Fruit fly (Drosophila melanogaster) whole organism, embryonic: ENCODE results near the gene CG10341.

Source experiments
- Adf1 ChIP-seq: fragments of 200-800 bp; sonication (Bioruptor generic); IDR thresholded peaks from 2 replicates; pipeline ENCODE4 v1.3.6; 2022; ENCODE audit warnings: missing biosample characterization, missing genetic modification characterization
- CG11247 ChIP-seq: fragments of 200-800 bp; sonication (Bioruptor generic); IDR thresholded peaks from 2 replicates; pipeline ENCODE4 v1.3.6; 2022; ENCODE audit warnings: missing biosample characterization, missing genetic modification characterization
- CG11398 ChIP-seq: fragments of 200-800 bp; sonication (Bioruptor generic); optimal IDR thresholded peaks from 2 replicates; lab custom pipeline; 2016; ENCODE audit warnings: missing biosample characterization, missing genetic modification characterization
- CG12769 ChIP-seq: fragments of 200-800 bp; sonication (Bioruptor generic); optimal IDR thresholded peaks from 2 replicates; lab custom pipeline; 2019; ENCODE audit warnings: missing biosample characterization, mild to moderate bottlenecking, missing genetic modification characterization, moderate library complexity
- CG15696 ChIP-seq: fragments of 200-800 bp; sonication (Bioruptor generic); optimal IDR thresholded peaks from 2 replicates; lab custom pipeline; 2019; ENCODE audit warnings: missing biosample characterization, mild to moderate bottlenecking, missing genetic modification characterization, moderate library complexity
- CG18011 ChIP-seq: fragments of 200-800 bp; sonication (Bioruptor generic); optimal IDR thresholded peaks from 2 replicates; lab custom pipeline; 2017; ENCODE audit warnings: missing biosample characterization, missing genetic modification characterization, mild to moderate bottlenecking, moderate library complexity, missing genotype
- CG1832 ChIP-seq: fragments of 200-800 bp; sonication (Bioruptor generic); optimal IDR thresholded peaks from 2 replicates; lab custom pipeline; 2017; ENCODE audit warnings: missing biosample characterization, mild to moderate bottlenecking, missing genetic modification characterization, inconsistent platforms
- CG2202 ChIP-seq: fragments of 200-800 bp; sonication (Bioruptor generic); optimal IDR thresholded peaks from 2 replicates; lab custom pipeline; 2018; ENCODE audit warnings: missing biosample characterization, mild to moderate bottlenecking, missing genetic modification characterization
- CG2678 ChIP-seq: fragments of 200-800 bp; sonication (Bioruptor generic); optimal IDR thresholded peaks from 3 replicates; lab custom pipeline; 2019; ENCODE audit warnings: missing biosample characterization, mild to moderate bottlenecking, missing genetic modification characterization, moderate library complexity
- CG32532 ChIP-seq: fragments of 200-800 bp; sonication (Bioruptor generic); IDR thresholded peaks from 2 replicates; pipeline ENCODE4 v1.3.6; 2022; ENCODE audit warnings: missing biosample characterization, missing genetic modification characterization
- CG34376 ChIP-seq: fragments of 200-800 bp; sonication (Bioruptor generic); optimal IDR thresholded peaks from 2 replicates; lab custom pipeline; 2018; ENCODE audit warnings: missing biosample characterization, mild to moderate bottlenecking, missing genetic modification characterization
- CG3995 ChIP-seq: fragments of 200-800 bp; sonication (Bioruptor generic); optimal IDR thresholded peaks from 3 replicates; lab custom pipeline; 2016; ENCODE audit warnings: missing biosample characterization, missing genetic modification characterization
- CG42726 ChIP-seq: fragments of 200-800 bp; sonication (Bioruptor generic); IDR thresholded peaks from 2 replicates; pipeline ENCODE4 v1.3.6; 2022; ENCODE audit warnings: missing biosample characterization, missing genetic modification characterization; ENCODE audit not compliant: partially characterized antibody
- CG4282 ChIP-seq: fragments of 200-800 bp; sonication (Bioruptor generic); optimal IDR thresholded peaks from 2 replicates; lab custom pipeline; 2016; ENCODE audit warnings: missing biosample characterization, missing genetic modification characterization
- CG5245 ChIP-seq: fragments of 200-800 bp; sonication (Bioruptor generic); optimal IDR thresholded peaks from 3 replicates; lab custom pipeline; 2016; ENCODE audit warnings: missing biosample characterization, missing genetic modification characterization
- CG6272 ChIP-seq: fragments of 200-800 bp; sonication (Bioruptor generic); IDR thresholded peaks from 2 replicates; pipeline ENCODE4 v1.3.6; 2022; ENCODE audit warnings: missing biosample characterization, missing genetic modification characterization
- CG6854 ChIP-seq: fragments of 200-800 bp; sonication (Bioruptor generic); optimal IDR thresholded peaks from 3 replicates; lab custom pipeline; 2017; ENCODE audit warnings: missing biosample characterization, mild to moderate bottlenecking, missing genetic modification characterization
- CG9797 ChIP-seq: fragments of 200-800 bp; sonication (Bioruptor generic); optimal IDR thresholded peaks from 3 replicates; lab custom pipeline; 2018; ENCODE audit warnings: missing biosample characterization, mild to moderate bottlenecking, missing genetic modification characterization
- CHES-1-like ChIP-seq: fragments of 200-800 bp; sonication (Bioruptor generic); optimal IDR thresholded peaks from 2 replicates; lab custom pipeline; 2016; ENCODE audit warnings: missing biosample characterization, missing genetic modification characterization
- CkIIα-i1 ChIP-seq: fragments of 200-800 bp; sonication (Bioruptor generic); IDR thresholded peaks from 2 replicates; pipeline ENCODE4 v1.3.6; 2022; ENCODE audit warnings: missing biosample characterization, missing genetic modification characterization
- Dp ChIP-seq: fragments of 200-800 bp; sonication (Bioruptor generic); optimal IDR thresholded peaks from 2 replicates; lab custom pipeline; 2018; ENCODE audit warnings: missing biosample characterization, mild to moderate bottlenecking, missing genetic modification characterization, moderate library complexity
- Drgx ChIP-seq: fragments of 200-800 bp; sonication (Bioruptor generic); IDR thresholded peaks from 2 replicates; pipeline ENCODE4 v1.3.6; 2022; ENCODE audit warnings: missing biosample characterization, missing genetic modification characterization
- ERR ChIP-seq: fragments of 200-800 bp; sonication (Bioruptor generic); optimal IDR thresholded peaks from 2 replicates; lab custom pipeline; 2016; ENCODE audit warnings: missing biosample characterization, missing genetic modification characterization
- H2.0 ChIP-seq: fragments of 200-800 bp; sonication (Bioruptor generic); IDR thresholded peaks from 2 replicates; pipeline ENCODE4 v1.3.6; 2022; ENCODE audit warnings: missing biosample characterization, missing genetic modification characterization
- Myb ChIP-seq: fragments of 200-800 bp; sonication (Bioruptor generic); optimal IDR thresholded peaks from 2 replicates; lab custom pipeline; 2016; ENCODE audit warnings: missing biosample characterization, missing genetic modification characterization
- NC2β ChIP-seq: fragments of 200-800 bp; sonication (Bioruptor generic); optimal IDR thresholded peaks from 2 replicates; lab custom pipeline; 2016; ENCODE audit warnings: missing biosample characterization, missing genetic modification characterization
- NK7.1 ChIP-seq: fragments of 200-800 bp; sonication (Bioruptor generic); optimal IDR thresholded peaks from 3 replicates; lab custom pipeline; 2016; ENCODE audit warnings: missing biosample characterization, missing genetic modification characterization
- Tbp ChIP-seq: fragments of >200 bp; optimal IDR thresholded peaks from 2 replicates; lab custom pipeline; 2018; ENCODE audit warnings: missing biosample characterization, missing genetic modification characterization
- Trl ChIP-seq, 3 experiments: fragments of >200 bp in 2 of 3; fragments of 200-800 bp in 1 of 3; sonication (Bioruptor generic) in 1 of 3; optimal IDR thresholded peaks; 2 replicates in 1 of 3; 3 replicates in 2 of 3; lab custom pipeline; 2016 to 2017; ENCODE audit warnings: missing biosample characterization in 1 of 3, missing genetic modification characterization in 1 of 3
- YL-1 ChIP-seq: fragments of 200-800 bp; sonication (Bioruptor generic); optimal IDR thresholded peaks from 3 replicates; lab custom pipeline; 2017; ENCODE audit warnings: missing biosample characterization, mild to moderate bottlenecking, missing genetic modification characterization
- ase ChIP-seq: fragments of 200-800 bp; sonication (Bioruptor generic); IDR thresholded peaks from 3 replicates; pipeline ENCODE4 v1.3.6; 2022; ENCODE audit warnings: missing biosample characterization, missing genetic modification characterization
- az2 ChIP-seq: fragments of 200-800 bp; sonication (Bioruptor generic); optimal IDR thresholded peaks from 3 replicates; lab custom pipeline; 2016; ENCODE audit warnings: missing biosample characterization, missing genetic modification characterization
- bab2 ChIP-seq: fragments of 200-800 bp; sonication (Bioruptor generic); optimal IDR thresholded peaks from 2 replicates; lab custom pipeline; 2016; ENCODE audit warnings: missing biosample characterization, missing genetic modification characterization
- chinmo ChIP-seq: fragments of 200-800 bp; sonication (Bioruptor generic); IDR thresholded peaks from 4 replicates; pipeline ENCODE4 v1.3.6; 2022; ENCODE audit warnings: missing biosample characterization, missing genetic modification characterization; ENCODE audit not compliant: partially characterized antibody
- da ChIP-seq: fragments of 200-800 bp; sonication (Bioruptor generic); optimal IDR thresholded peaks from 2 replicates; lab custom pipeline; 2016; ENCODE audit warnings: missing biosample characterization, missing genetic modification characterization
- disco-r ChIP-seq: fragments of 200-800 bp; sonication (Bioruptor generic); optimal IDR thresholded peaks from 2 replicates; lab custom pipeline; 2016; ENCODE audit warnings: missing biosample characterization, missing genetic modification characterization
- exex ChIP-seq: fragments of 200-800 bp; sonication (Bioruptor generic); optimal IDR thresholded peaks from 4 replicates; lab custom pipeline; 2018; ENCODE audit warnings: missing biosample characterization, mild to moderate bottlenecking, missing genetic modification characterization, moderate library complexity
- gt ChIP-seq: fragments of 200-800 bp; sonication (Bioruptor generic); IDR thresholded peaks from 2 replicates; pipeline ENCODE4 v1.3.6; 2022; ENCODE audit warnings: missing biosample characterization, missing genetic modification characterization
- ham ChIP-seq: fragments of 200-800 bp; sonication (Bioruptor generic); IDR thresholded peaks from 2 replicates; pipeline ENCODE4 v1.3.6; 2022; ENCODE audit warnings: missing biosample characterization, missing genetic modification characterization
- kni ChIP-seq: fragments of 200-800 bp; sonication (Bioruptor generic); optimal IDR thresholded peaks from 3 replicates; lab custom pipeline; 2017; ENCODE audit warnings: mild to moderate bottlenecking, missing biosample characterization, missing genetic modification reagents, missing genetic modification characterization
- lab ChIP-seq: fragments of 200-800 bp; sonication (Bioruptor generic); optimal IDR thresholded peaks from 3 replicates; lab custom pipeline; 2017; ENCODE audit warnings: missing biosample characterization, missing genetic modification characterization, mild to moderate bottlenecking, moderate library complexity, missing genetic modification reagents
- org-1 ChIP-seq: fragments of 200-800 bp; sonication (Bioruptor generic); optimal IDR thresholded peaks from 2 replicates; lab custom pipeline; 2017; ENCODE audit warnings: missing biosample characterization, missing genetic modification characterization
- otp ChIP-seq: fragments of 200-800 bp; sonication (Bioruptor generic); IDR thresholded peaks from 3 replicates; pipeline ENCODE4, ENCODE4 v1.3.6; 2022; ENCODE audit warnings: missing biosample characterization, missing genetic modification characterization
- pnt ChIP-seq: fragments of 200-800 bp; sonication (Bioruptor generic); optimal IDR thresholded peaks from 3 replicates; lab custom pipeline; 2016; ENCODE audit warnings: missing biosample characterization, missing genetic modification characterization
- ranshi ChIP-seq: fragments of 200-800 bp; sonication (Bioruptor generic); IDR thresholded peaks from 2 replicates; pipeline ENCODE4 v1.3.6; 2022; ENCODE audit warnings: missing biosample characterization, missing genetic modification characterization
- sima ChIP-seq: fragments of 200-800 bp; sonication (Bioruptor generic); optimal IDR thresholded peaks from 2 replicates; lab custom pipeline; 2016; ENCODE audit warnings: missing biosample characterization, missing genetic modification characterization
- slbo ChIP-seq: fragments of 200-800 bp; sonication (Bioruptor generic); IDR thresholded peaks from 2 replicates; pipeline ENCODE4 v1.3.6; 2022; ENCODE audit warnings: missing biosample characterization, missing genetic modification characterization
- sob ChIP-seq: fragments of 200-800 bp; sonication (Bioruptor generic); IDR thresholded peaks from 2 replicates; pipeline ENCODE4 v1.3.6; 2022; ENCODE audit warnings: missing biosample characterization, missing genetic modification characterization
- unpg ChIP-seq: fragments of 200-800 bp; sonication (Bioruptor generic); optimal IDR thresholded peaks from 3 replicates; lab custom pipeline; 2018; ENCODE audit warnings: missing biosample characterization, mild to moderate bottlenecking, missing genetic modification characterization, moderate library complexity
- z ChIP-seq: fragments of 200-800 bp; sonication (Bioruptor generic); IDR thresholded peaks from 3 replicates; pipeline ENCODE4 v1.3.6; 2022; ENCODE audit warnings: missing biosample characterization, missing genetic modification characterization

Gene CG10341

dm6 chr2L:18708239-18708891 is 9.9 kb downstream of the CG10341 start, which contains the start of the genes Faf2 and Grip71 (continued):
- TF ChIP-seq CG11398 (GFP tag; lab: Kevin White, UChicago): peak; percentile 14
- peak; percentile 96 for TF ChIP-seq sob
- peak; percentile 82 for TF ChIP-seq YL-1 (GFP tag; lab: Kevin White, UChicago)
- peak; percentile 94 for TF ChIP-seq CG11247 (GFP tag; lab: Robert Waterston, UW)
- TF ChIP-seq az2 (GFP tag; lab: Kevin White, UChicago): peak; percentile 91
- peak; percentile 66 for TF ChIP-seq Adf1 (GFP tag; lab: Robert Waterston, UW)
- peak; percentile 82 for TF ChIP-seq ham (GFP tag; lab: Robert Waterston, UW)
- no peak for TF ChIP-seq CG42726
- peak; percentile 82 for TF ChIP-seq CG12769 (tag; lab: Kevin White, UChicago)
- peak; percentile 87 for TF ChIP-seq CG5245 (GFP tag; lab: Kevin White, UChicago)
- TF ChIP-seq exex (tag; lab: Kevin White, UChicago): no peak
- peak; percentile 59 for TF ChIP-seq da (GFP tag; lab: Kevin White, UChicago)
- peak; percentile 93 for TF ChIP-seq otp (GFP tag; lab: Robert Waterston, UW)
- TF ChIP-seq sima (GFP tag; lab: Kevin White, UChicago): no peak
- TF ChIP-seq Trl (optimal IDR thresholded peaks at IDR 0.05; lab: Kevin White, UChicago): no peak
- TF ChIP-seq Trl (GFP tag; optimal IDR thresholded peaks at IDR 0.05; lab: Kevin White, UChicago): peak; percentile 80
- peak; percentile 69; the same call in 1 of the 3 replicates for TF ChIP-seq z (GFP tag; lab: Robert Waterston, UW)
- peak; percentile 14 for TF ChIP-seq CG4282 (GFP tag; lab: Kevin White, UChicago)
- peak; percentile 85 for TF ChIP-seq lab (GFP tag; lab: Kevin White, UChicago)
- TF ChIP-seq CG9797 (GFP tag; lab: Kevin White, UChicago): peak; percentile 98
- TF ChIP-seq CG15696 (tag; lab: Kevin White, UChicago): peak; percentile 89
- TF ChIP-seq pnt (GFP tag; lab: Kevin White, UChicago): peak; percentile 90
- peak; percentile 91 for TF ChIP-seq H2.0 (GFP tag; lab: Robert Waterston, UW)
- peak; percentile 95 for TF ChIP-seq ase (GFP tag; lab: Robert Waterston, UW)
- TF ChIP-seq org-1 (GFP tag; lab: Kevin White, UChicago): peak; percentile 71
- TF ChIP-seq CG2202 (tag; lab: Kevin White, UChicago): peak; percentile 73
- peak; percentile 36 for TF ChIP-seq NK7.1
- peak; percentile 96 for TF ChIP-seq CG32532 (GFP tag; lab: Robert Waterston, UW)
- TF ChIP-seq bab2: peak; percentile 89
- no peak for TF ChIP-seq CG6854 (GFP tag; lab: Kevin White, UChicago)
- peak; percentile 37 for TF ChIP-seq ERR (GFP tag; lab: Kevin White, UChicago)
- peak; percentile 95 for TF ChIP-seq ranshi
- no peak for TF ChIP-seq CG34376 (GFP tag; lab: Kevin White, UChicago)
- TF ChIP-seq Myb (GFP tag; lab: Kevin White, UChicago): peak; percentile 66
- peak; percentile 86; the same call in 3 of the 4 replicates for TF ChIP-seq chinmo (GFP tag; lab: Robert Waterston, UW)
- no peak for TF ChIP-seq CG1832 (GFP tag; lab: Kevin White, UChicago)
- TF ChIP-seq kni: no peak
- peak; percentile 84 for TF ChIP-seq NC2β (GFP tag; lab: Kevin White, UChicago)
- TF ChIP-seq Dp (GFP tag; lab: Kevin White, UChicago): peak; percentile 79
- peak; percentile 92 for TF ChIP-seq gt (GFP tag; lab: Robert Waterston, UW)
- peak; percentile 71; the same call in 1 of the 2 replicates for TF ChIP-seq CkIIα-i1 (GFP tag; lab: Robert Waterston, UW)
- TF ChIP-seq CG3995 (GFP tag; lab: Kevin White, UChicago): peak; percentile 62
- peak; percentile 40 for TF ChIP-seq disco-r (GFP tag; lab: Kevin White, UChicago)
- peak; percentile 54 for TF ChIP-seq CG18011
- peak; percentile 93 for TF ChIP-seq unpg (GFP tag; lab: Kevin White, UChicago)
- TF ChIP-seq slbo (GFP tag; lab: Robert Waterston, UW): peak; percentile 98
- peak; percentile 82 for TF ChIP-seq CHES-1-like (GFP tag; lab: Kevin White, UChicago)
- peak; percentile 89 for TF ChIP-seq CG2678 (tag; lab: Kevin White, UChicago)
- TF ChIP-seq Drgx (GFP tag; lab: Robert Waterston, UW): peak; percentile 85
- TF ChIP-seq Tbp (GFP tag; lab: Kevin White, UChicago): no peak
- peak; percentile 96 for TF ChIP-seq CG6272 (GFP tag; lab: Robert Waterston, UW)
